Worm (Caenorhabditis elegans) whole organism, early embryonic: ENCODE measurements around the gene sre-8.

Experiments
- aly-1 ChIP-seq: sonication (generic microtip); optimal IDR thresholded peaks from 2 replicates; lab custom pipeline; 2016; ENCODE audit warnings: missing genetic modification characterization, missing compliant biosample characterization
- ama-1 ChIP-seq: fragments of 150-350 bp; optimal IDR thresholded peaks from 2 replicates; lab custom pipeline; 2014
- pes-1 ChIP-seq: fragments of 200-800 bp; sonication (Bioruptor generic); IDR thresholded peaks from 2 replicates; pipeline ENCODE4 v1.3.6; 2022; ENCODE audit warnings: missing genetic modification reagents, missing genetic modification characterization, missing compliant biosample characterization
- tbx-11 ChIP-seq: fragments of 200-800 bp; sonication (Bioruptor generic); IDR thresholded peaks from 2 replicates; pipeline ENCODE4 v1.3.6; 2022; ENCODE audit warnings: missing genetic modification characterization, missing compliant biosample characterization

DNA sequence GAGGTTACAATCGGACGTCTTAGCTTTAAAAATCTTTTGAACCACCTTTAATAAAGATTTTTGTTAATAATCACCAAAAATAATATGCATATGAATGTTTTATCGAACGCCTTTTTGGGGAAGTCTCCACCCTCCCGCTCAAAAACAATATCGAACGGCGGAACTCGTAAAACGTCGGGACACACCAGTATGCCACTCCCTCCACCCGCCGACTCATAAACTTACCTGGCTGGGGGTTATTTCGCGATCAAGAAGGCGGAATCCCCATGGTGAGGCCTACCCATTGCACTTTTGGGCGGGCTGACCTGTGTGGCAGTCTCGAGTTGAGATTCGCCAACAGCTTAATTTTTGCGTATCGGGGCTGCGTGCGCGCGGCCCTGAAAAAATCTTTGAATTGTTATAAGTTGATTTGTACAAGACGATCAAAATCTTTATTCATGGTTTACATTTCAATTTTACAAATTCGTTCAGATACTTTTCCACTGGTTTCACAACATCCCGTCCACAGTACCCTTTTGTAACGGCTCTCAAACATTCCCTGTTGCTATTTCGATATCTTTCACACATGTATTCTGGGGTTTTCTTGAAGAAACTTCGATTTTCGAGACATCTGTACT lies 10.5 kb downstream of the sre-8 start:
- TF ChIP-seq ama-1 (lab: Kevin White, UChicago) (no peak), tbx-11 (no peak), pes-1 (GFP tag; lab: Robert Waterston, UW) (no peak), aly-1 (no peak)
